Worm (Caenorhabditis elegans) whole organism, young adult: ENCODE data around the gene hlh-33.

Experiments used
- C06A6.2 ChIP-seq: fragments of 200-800 bp; sonication (Bioruptor generic); conservative IDR thresholded peaks from 2 replicates; pipeline ENCODE4 v1.3.6; 2022; ENCODE audit warnings: missing genetic modification characterization, missing compliant biosample characterization
- F10E7.11 ChIP-seq: sonication (generic microtip); optimal IDR thresholded peaks from 2 replicates; lab custom pipeline; 2017; ENCODE audit warnings: mild to moderate bottlenecking, missing genetic modification characterization, moderate library complexity, missing compliant biosample characterization
- F49E8.2 ChIP-seq: sonication (generic microtip); optimal IDR thresholded peaks from 3 replicates; lab custom pipeline; 2017; ENCODE audit warnings: missing genetic modification characterization, mild to moderate bottlenecking, missing compliant biosample characterization, antibody characterized with exemption, moderate library complexity; ENCODE audit not compliant: insufficient read depth
- F55B11.4 ChIP-seq: sonication (generic microtip); optimal IDR thresholded peaks from 2 replicates; lab custom pipeline; 2016; ENCODE audit warnings: missing compliant biosample characterization, missing genetic modification characterization, borderline replicate concordance; ENCODE audit not compliant: insufficient read depth
- K11D2.4 ChIP-seq: fragments of 200-800 bp; sonication (Bioruptor generic); IDR thresholded peaks from 2 replicates; pipeline ENCODE4 v1.3.6; 2022; ENCODE audit warnings: missing genetic modification reagents, missing genetic modification characterization, missing compliant biosample characterization
- Y53F4B.3 ChIP-seq: fragments of 200-800 bp; sonication (Bioruptor generic); IDR thresholded peaks from 2 replicates; pipeline ENCODE4 v1.3.6; 2022; ENCODE audit warnings: missing genetic modification reagents, missing genetic modification characterization, missing compliant biosample characterization
- akir-1 ChIP-seq: fragments of 200-800 bp; sonication (Bioruptor generic); optimal IDR thresholded peaks from 2 replicates; lab custom pipeline; 2018; ENCODE audit warnings: mild to moderate bottlenecking, missing genetic modification characterization, moderate library complexity, missing compliant biosample characterization
- ama-1 ChIP-seq, 3 experiments: fragments of 150-350 bp in 1 of 3; sonication (generic microtip) in 2 of 3; optimal IDR thresholded peaks; 2 replicates each; lab custom pipeline; 2014 to 2018; ENCODE audit warnings: missing biosample characterization in 2 of 3, missing genetic modification characterization in 2 of 3, missing genetic modification reagents in 2 of 3
- aptf-2 ChIP-seq: fragments of 200-800 bp; sonication (Bioruptor generic); conservative IDR thresholded peaks from 2 replicates; pipeline ENCODE4 v1.3.6; 2022; ENCODE audit warnings: missing genetic modification reagents, missing genetic modification characterization, missing compliant biosample characterization
- cebp-1 ChIP-seq, 2 experiments: fragments of 200-800 bp in 1 of 2; sonication (Bioruptor generic) in 1 of 2; sonication (generic microtip) in 1 of 2; IDR thresholded peaks in 1 of 2; optimal IDR thresholded peaks in 1 of 2; 2 replicates each; pipeline versions ENCODE4 v1.3.6 to Lab custom; 2017 to 2022; ENCODE audit warnings: missing compliant biosample characterization in 2 of 2, missing genetic modification characterization in 2 of 2, mild to moderate bottlenecking in 1 of 2, missing genetic modification reagents in 1 of 2, moderate library complexity in 1 of 2
- ceh-40 ChIP-seq: fragments of 200-800 bp; sonication (Bioruptor generic); IDR thresholded peaks from 2 replicates; pipeline ENCODE4 v1.3.6; 2022; ENCODE audit warnings: missing genetic modification characterization, missing compliant biosample characterization
- ceh-91 ChIP-seq: fragments of 200-800 bp; sonication (Bioruptor generic); IDR thresholded peaks from 2 replicates; pipeline ENCODE4 v1.3.6; 2022; ENCODE audit warnings: missing genetic modification reagents, missing genetic modification characterization, missing compliant biosample characterization
- die-1 ChIP-seq: sonication (generic microtip); optimal IDR thresholded peaks from 2 replicates; lab custom pipeline; 2016; ENCODE audit warnings: missing genotype, mild to moderate bottlenecking, missing genetic modification characterization, missing compliant biosample characterization
- egl-18 ChIP-seq: fragments of 200-800 bp; sonication (Bioruptor generic); IDR thresholded peaks from 2 replicates; pipeline ENCODE4 v1.3.6; 2022; ENCODE audit warnings: missing genetic modification reagents, missing genetic modification characterization, missing compliant biosample characterization
- gei-17 ChIP-seq: fragments of 200-800 bp; sonication (Bioruptor generic); optimal IDR thresholded peaks from 2 replicates; lab custom pipeline; 2018; ENCODE audit warnings: mild to moderate bottlenecking, missing genetic modification characterization, missing compliant biosample characterization
- let-526 ChIP-seq: fragments of 200-800 bp; sonication (Bioruptor generic); IDR thresholded peaks from 2 replicates; pipeline ENCODE4 v1.3.6; 2022; ENCODE audit warnings: missing genetic modification reagents, missing genetic modification characterization, missing compliant biosample characterization
- let-607 ChIP-seq, 2 experiments: fragments of 200-800 bp in 1 of 2; sonication (Bioruptor generic) in 1 of 2; sonication (generic microtip) in 1 of 2; optimal IDR thresholded peaks; 2 replicates each; lab custom pipeline; 2016 to 2018; ENCODE audit warnings: mild to moderate bottlenecking in 2 of 2, missing compliant biosample characterization in 2 of 2, missing genetic modification characterization in 2 of 2, moderate library complexity in 2 of 2, missing genotype in 1 of 2
- lin-26 ChIP-seq: fragments of 200-800 bp; sonication (Bioruptor generic); IDR thresholded peaks from 2 replicates; pipeline ENCODE4 v1.3.6; 2022; ENCODE audit warnings: missing genetic modification reagents, missing genetic modification characterization, missing compliant biosample characterization
- lin-35 ChIP-seq, 3 experiments: fragments of 150-350 bp in 2 of 3; sonication (generic microtip) in 1 of 3; optimal IDR thresholded peaks; 2 replicates each; lab custom pipeline; 2014 to 2018; ENCODE audit warnings: missing biosample characterization in 3 of 3, missing genetic modification characterization in 3 of 3, missing genetic modification reagents in 3 of 3
- lir-1 ChIP-seq: fragments of 200-800 bp; sonication (Bioruptor generic); conservative IDR thresholded peaks from 2 replicates; pipeline ENCODE4 v1.3.6; 2022; ENCODE audit warnings: missing genetic modification reagents, missing genetic modification characterization, missing compliant biosample characterization
- mcd-1 ChIP-seq: fragments of 200-800 bp; sonication (Bioruptor generic); IDR thresholded peaks from 2 replicates; pipeline ENCODE4 v1.3.6; 2022; ENCODE audit warnings: missing genetic modification reagents, missing genetic modification characterization, missing compliant biosample characterization
- nhr-27 ChIP-seq: fragments of 200-800 bp; sonication (Bioruptor generic); optimal IDR thresholded peaks from 2 replicates; lab custom pipeline; 2018; ENCODE audit warnings: mild to moderate bottlenecking, missing genetic modification characterization, moderate library complexity, missing compliant biosample characterization
- nhr-80 ChIP-seq: sonication (generic microtip); optimal IDR thresholded peaks from 2 replicates; lab custom pipeline; 2016; ENCODE audit warnings: missing genetic modification characterization, missing compliant biosample characterization
- pbrm-1 ChIP-seq: fragments of 200-800 bp; sonication (Bioruptor generic); IDR thresholded peaks from 2 replicates; pipeline ENCODE4 v1.3.6; 2022; ENCODE audit warnings: missing genetic modification reagents, missing genetic modification characterization, missing compliant biosample characterization
- pha-4 ChIP-seq: fragments of 150-350 bp; sonication (generic microtip); optimal IDR thresholded peaks from 2 replicates; lab custom pipeline; 2014; ENCODE audit warnings: missing biosample characterization, missing genetic modification reagents, missing genetic modification characterization
- rec-8 ChIP-seq, 2 experiments: sonication (generic microtip); optimal IDR thresholded peaks; 2 replicates each; lab custom pipeline; 2016; ENCODE audit warnings: mild to moderate bottlenecking in 2 of 2, missing genetic modification characterization in 2 of 2, missing genetic modification reagents in 2 of 2, missing genotype in 2 of 2, missing biosample characterization in 1 of 2, missing compliant biosample characterization in 1 of 2, moderate library complexity in 1 of 2
- rpc-1 ChIP-seq, 2 experiments: fragments of 150-350 bp in 1 of 2; sonication (generic microtip) in 1 of 2; optimal IDR thresholded peaks; 2 replicates each; lab custom pipeline; 2014 to 2018; ENCODE audit warnings: missing biosample characterization in 1 of 2, missing genetic modification characterization in 1 of 2, missing genetic modification reagents in 1 of 2, missing genotype in 1 of 2
- unc-62 ChIP-seq: fragments of 150-350 bp; optimal IDR thresholded peaks from 2 replicates; lab custom pipeline; 2014; ENCODE audit warnings: missing biosample characterization, missing genetic modification reagents, missing genetic modification characterization
- zfh-2 ChIP-seq: fragments of 200-800 bp; sonication (Bioruptor generic); conservative IDR thresholded peaks from 2 replicates; pipeline ENCODE4 v1.3.6; 2022; ENCODE audit warnings: missing genetic modification reagents, missing genetic modification characterization, missing compliant biosample characterization
- ztf-25 ChIP-seq: fragments of 200-800 bp; sonication (Bioruptor generic); IDR thresholded peaks from 2 replicates; pipeline ENCODE4 v1.3.6; 2022; ENCODE audit warnings: missing genetic modification reagents, missing genetic modification characterization, missing compliant biosample characterization
- ztf-28 ChIP-seq: fragments of 200-800 bp; sonication (Bioruptor generic); IDR thresholded peaks from 2 replicates; pipeline ENCODE4 v1.3.6; 2022; ENCODE audit warnings: missing genetic modification reagents, missing genetic modification characterization, missing compliant biosample characterization

hlh-33 gene

DNA sequence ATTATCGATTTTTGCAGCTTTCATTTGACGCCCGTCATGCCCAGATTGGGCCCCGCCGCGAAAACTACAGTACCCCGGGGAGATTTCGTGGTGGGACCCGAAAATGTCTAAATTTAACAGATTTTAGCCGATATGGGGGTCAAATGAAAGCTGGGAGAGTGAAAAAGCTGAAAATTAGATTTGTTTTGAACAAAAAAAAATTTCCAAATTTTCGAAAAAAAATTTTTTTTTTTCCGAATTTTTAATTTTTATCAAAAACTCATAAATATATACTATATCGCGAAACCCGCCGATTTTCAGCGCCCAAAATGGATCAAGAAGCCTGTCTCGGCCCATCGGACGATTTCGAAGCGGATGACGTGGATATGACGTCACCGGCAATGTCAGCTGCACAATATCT, 22.9 kb downstream of the hlh-33 start, which contains the start of gene smi-1:
Gene smi-1 (plus strand): TSS at position 301 of the 400 bp plus-strand sequence.
- no peak for TF ChIP-seq F55B11.4
- 0 out of 2 replicates have a peak, but pooled peaks have one; percentile 18 for TF ChIP-seq zfh-2 (GFP tag; lab: Robert Waterston, UW)

ce11 chrIII:1878918-1879317, 23.7 kb downstream of the hlh-33 start:
- TF ChIP-seq lin-35 (GFP tag; optimal IDR thresholded peaks at IDR 0.05; lab: Kevin White, UChicago), result no peak
- no peak for TF ChIP-seq F49E8.2 (tag; lab: Kevin White, UChicago)

- TF ChIP-seq Y53F4B.3 (GFP tag; lab: Robert Waterston, UW), result no peak
- TF ChIP-seq F10E7.11 (tag; lab: Kevin White, UChicago), result no peak
- TF ChIP-seq mcd-1 (GFP tag; lab: Robert Waterston, UW), result no peak
- TF ChIP-seq ztf-28 (GFP tag; lab: Robert Waterston, UW), result no peak
- TF ChIP-seq ceh-91, result no peak
- no peak for TF ChIP-seq ama-1 (optimal IDR thresholded peaks at IDR 0.05; lab: Kevin White, UChicago)
- no peak for TF ChIP-seq ama-1 (GFP tag; optimal IDR thresholded peaks at IDR 0.05; lab: Kevin White, UChicago)
- no peak for TF ChIP-seq rpc-1 (optimal IDR thresholded peaks at IDR 0.05; lab: Kevin White, UChicago)
- no peak for TF ChIP-seq rpc-1 (tag; optimal IDR thresholded peaks at IDR 0.05; lab: Kevin White, UChicago)
- no peak for TF ChIP-seq lin-35 (GFP tag; optimal IDR thresholded peaks at IDR 0.05; lab: Kevin White, UChicago)
- TF ChIP-seq K11D2.4 (GFP tag; lab: Robert Waterston, UW), result no peak
- no peak for TF ChIP-seq akir-1 (GFP tag; lab: Kevin White, UChicago)
- TF ChIP-seq C06A6.2 (GFP tag; lab: Robert Waterston, UW), result no peak
- no peak for TF ChIP-seq nhr-27 (tag; lab: Kevin White, UChicago)
- TF ChIP-seq nhr-80 (tag; lab: Kevin White, UChicago), result no peak
- TF ChIP-seq ceh-40 (GFP tag; lab: Robert Waterston, UW), result no peak
- TF ChIP-seq gei-17 (GFP tag; lab: Kevin White, UChicago), result no peak
- no peak for TF ChIP-seq lin-26 (GFP tag; lab: Robert Waterston, UW)
- TF ChIP-seq ztf-25, result no peak
Measured at ce11 chrIII:1880221-1880620, 25.0 kb downstream of the hlh-33 start.

DNA sequence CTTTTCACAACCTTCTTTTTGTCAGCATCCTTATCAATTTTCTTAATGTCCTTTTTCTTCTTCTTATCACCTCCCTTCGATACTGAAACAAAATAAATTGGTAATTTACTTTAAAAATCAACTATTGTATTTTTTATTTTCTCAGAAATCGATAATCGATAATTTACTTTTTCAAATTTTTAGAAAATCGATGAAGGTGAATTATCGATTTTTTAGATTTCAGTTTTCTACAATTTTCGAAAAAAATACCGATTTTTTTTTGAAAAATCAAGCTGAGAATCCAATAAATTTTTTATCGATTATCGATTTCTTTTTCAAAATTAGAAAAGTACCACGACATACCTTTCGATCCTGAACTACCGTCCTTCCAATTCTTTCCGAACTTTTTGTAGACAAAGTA, 27.5 kb downstream of the hlh-33 start:
- TF ChIP-seq aptf-2 (GFP tag; lab: Robert Waterston, UW) (no peak), Y53F4B.3 (GFP tag; lab: Robert Waterston, UW) (no peak), pbrm-1 (GFP tag; lab: Robert Waterston, UW) (no peak), cebp-1 (GFP tag; IDR thresholded peaks at IDR 0.05; lab: Robert Waterston, UW) (no peak), cebp-1 (tag; optimal IDR thresholded peaks at IDR 0.05; lab: Kevin White, UChicago) (no peak), unc-62 (GFP tag; lab: Kevin White, UChicago) (no peak), let-607 (tag; optimal IDR thresholded peaks at IDR 0.05; lab: Kevin White, UChicago) (no peak), rec-8 (tag; optimal IDR thresholded peaks at IDR 0.05; lab: Kevin White, UChicago) (no peak), pha-4 (no peak), lir-1 (GFP tag; lab: Robert Waterston, UW) (no peak), die-1 (tag; lab: Kevin White, UChicago) (no peak), egl-18 (GFP tag; lab: Robert Waterston, UW) (no peak), let-526 (GFP tag; lab: Robert Waterston, UW) (no peak)
